Worm (Caenorhabditis elegans) whole organism, L1 larva: ENCODE measurements around the gene dgat-2.
A peak's percentile ranks its signal among the peaks of the same experiment; 100 is the strongest.

Experiments
- Y116A8C.19 ChIP-seq: sonication (generic microtip); optimal IDR thresholded peaks from 2 replicates; lab custom pipeline; 2016; ENCODE audit warnings: missing compliant biosample characterization, missing genetic modification characterization, borderline replicate concordance
- blmp-1 ChIP-seq: fragments of 150-350 bp; optimal IDR thresholded peaks from 2 replicates; lab custom pipeline; 2014; ENCODE audit warnings: missing biosample characterization, missing genetic modification characterization
- ceh-82 ChIP-seq, 3 experiments: fragments of 150-350 bp in 1 of 3; sonication (generic microtip) in 2 of 3; optimal IDR thresholded peaks; 2 replicates each; lab custom pipeline; 2014 to 2017; ENCODE audit warnings: missing biosample characterization in 3 of 3, missing genetic modification characterization in 3 of 3
- ceh-90 ChIP-seq: sonication (generic microtip); optimal IDR thresholded peaks from 2 replicates; lab custom pipeline; 2016; ENCODE audit warnings: missing genetic modification characterization, missing compliant biosample characterization
- efl-1 ChIP-seq, 4 experiments: fragments of 150-350 bp; optimal IDR thresholded peaks in 3 of 4; peaks in 1 of 4; 1 replicate in 1 of 4; 2 replicates in 3 of 4; lab custom pipeline; 2014; ENCODE audit warnings: missing biosample characterization in 2 of 4, missing genetic modification characterization in 2 of 4, missing genetic modification reagents in 2 of 4
- elt-2 ChIP-seq: sonication (generic microtip); optimal IDR thresholded peaks from 2 replicates; lab custom pipeline; 2016; ENCODE audit warnings: missing genetic modification characterization, mild to moderate bottlenecking, inconsistent platforms, missing compliant biosample characterization, missing genetic modification reagents
- ets-5 ChIP-seq: fragments of 200-800 bp; sonication (Bioruptor generic); IDR thresholded peaks from 2 replicates; pipeline ENCODE4 v1.3.6; 2022; ENCODE audit warnings: missing genetic modification characterization, missing compliant biosample characterization
- fkh-4 ChIP-seq: sonication (generic microtip); optimal IDR thresholded peaks from 2 replicates; lab custom pipeline; 2016; ENCODE audit warnings: missing compliant biosample characterization, missing genetic modification characterization, borderline replicate concordance
- hlh-4 ChIP-seq: sonication (generic microtip); optimal IDR thresholded peaks from 2 replicates; lab custom pipeline; 2016; ENCODE audit warnings: mild to moderate bottlenecking, missing genetic modification characterization, missing compliant biosample characterization
- hpl-2 ChIP-seq: fragments of 150-350 bp; optimal IDR thresholded peaks from 2 replicates; lab custom pipeline; 2014; ENCODE audit warnings: missing biosample characterization, missing genetic modification reagents, missing genetic modification characterization
- irx-1 ChIP-seq: sonication (generic microtip); optimal IDR thresholded peaks from 2 replicates; lab custom pipeline; 2016; ENCODE audit warnings: missing genetic modification characterization, missing compliant biosample characterization
- jun-1 ChIP-seq: fragments of 150-350 bp; optimal IDR thresholded peaks from 2 replicates; lab custom pipeline; 2014; ENCODE audit warnings: missing biosample characterization, missing genetic modification reagents, missing genetic modification characterization
- lin-35 ChIP-seq, 2 experiments: fragments of 150-350 bp; optimal IDR thresholded peaks; 2 replicates each; lab custom pipeline; 2014; ENCODE audit warnings: missing biosample characterization in 2 of 2, missing genetic modification characterization in 2 of 2, missing genetic modification reagents in 2 of 2
- lir-3 ChIP-seq: sonication (generic microtip); optimal IDR thresholded peaks from 2 replicates; lab custom pipeline; 2016; ENCODE audit warnings: mild to moderate bottlenecking, missing genetic modification characterization, moderate library complexity, missing compliant biosample characterization; ENCODE audit not compliant: poor library complexity
- mab-9 ChIP-seq: fragments of 200-800 bp; sonication (Bioruptor generic); IDR thresholded peaks from 2 replicates; pipeline ENCODE4 v1.3.6; 2022; ENCODE audit warnings: missing genetic modification reagents, missing genetic modification characterization, missing compliant biosample characterization
- mdl-1 ChIP-seq, 2 experiments: fragments of 150-350 bp; optimal IDR thresholded peaks; 2 replicates each; lab custom pipeline; 2014 to 2017; ENCODE audit warnings: missing biosample characterization in 2 of 2, missing genetic modification characterization in 2 of 2, inconsistent platforms in 1 of 2
- nhr-12 ChIP-seq: sonication (generic microtip); optimal IDR thresholded peaks from 2 replicates; lab custom pipeline; 2017; ENCODE audit warnings: missing biosample characterization, missing genetic modification characterization
- nhr-19 ChIP-seq: fragments of 200-800 bp; sonication (Bioruptor generic); conservative IDR thresholded peaks from 2 replicates; pipeline ENCODE4 v1.3.6; 2022; ENCODE audit warnings: missing genetic modification characterization, missing compliant biosample characterization
- nhr-20 ChIP-seq: sonication (generic microtip); optimal IDR thresholded peaks from 2 replicates; lab custom pipeline; 2016; ENCODE audit warnings: mild to moderate bottlenecking, missing genetic modification characterization, missing compliant biosample characterization
- nhr-47 ChIP-seq: sonication (generic microtip); optimal IDR thresholded peaks from 2 replicates; lab custom pipeline; 2016; ENCODE audit warnings: mild to moderate bottlenecking, missing genetic modification characterization, moderate library complexity, missing compliant biosample characterization
- nhr-85 ChIP-seq: sonication (generic microtip); peaks from one replicate; lab custom pipeline; 2016; ENCODE audit warnings: missing genetic modification characterization, inconsistent platforms, missing compliant biosample characterization
- nhr-90 ChIP-seq: sonication (generic microtip); optimal IDR thresholded peaks from 2 replicates; lab custom pipeline; 2016; ENCODE audit warnings: mild to moderate bottlenecking, missing genetic modification characterization, missing compliant biosample characterization; ENCODE audit not compliant: poor library complexity
- pax-3 ChIP-seq: fragments of 200-800 bp; sonication (Bioruptor generic); optimal IDR thresholded peaks from 2 replicates; lab custom pipeline; 2018; ENCODE audit warnings: mild to moderate bottlenecking, missing genetic modification characterization, moderate library complexity, missing compliant biosample characterization
- pqm-1 ChIP-seq: sonication (generic microtip); optimal IDR thresholded peaks from 3 replicates; lab custom pipeline; 2017; ENCODE audit warnings: missing biosample characterization, missing genetic modification characterization
- snpc-4 ChIP-seq: fragments of 150-350 bp; optimal IDR thresholded peaks from 2 replicates; lab custom pipeline; 2014; ENCODE audit warnings: missing biosample characterization, missing genetic modification characterization
- sptf-1 ChIP-seq: fragments of 150-350 bp; optimal IDR thresholded peaks from 2 replicates; lab custom pipeline; 2014; ENCODE audit warnings: missing biosample characterization, missing genetic modification characterization
- sup-37 ChIP-seq: fragments of 200-800 bp; sonication (Bioruptor generic); optimal IDR thresholded peaks from 2 replicates; lab custom pipeline; 2018; ENCODE audit warnings: mild to moderate bottlenecking, missing genetic modification characterization, missing compliant biosample characterization
- swsn-7 ChIP-seq: sonication (generic microtip); optimal IDR thresholded peaks from 2 replicates; lab custom pipeline; 2016; ENCODE audit warnings: missing genetic modification characterization, missing compliant biosample characterization
- tbx-2 ChIP-seq: sonication (generic microtip); optimal IDR thresholded peaks from 2 replicates; lab custom pipeline; 2016; ENCODE audit warnings: missing genetic modification characterization, missing compliant biosample characterization
- unc-30 ChIP-seq: sonication (generic microtip); optimal IDR thresholded peaks from 2 replicates; lab custom pipeline; 2017; ENCODE audit warnings: missing biosample characterization, missing genetic modification characterization
- unc-62 ChIP-seq: fragments of 150-350 bp; optimal IDR thresholded peaks from 2 replicates; lab custom pipeline; 2014; ENCODE audit warnings: missing biosample characterization, missing genetic modification reagents, missing genetic modification characterization
- unc-86 ChIP-seq: sonication (generic microtip); optimal IDR thresholded peaks from 2 replicates; lab custom pipeline; 2016; ENCODE audit warnings: missing genetic modification characterization, missing compliant biosample characterization
- vab-15 ChIP-seq: sonication (generic microtip); optimal IDR thresholded peaks from 2 replicates; lab custom pipeline; 2017; ENCODE audit warnings: missing genotype, mild to moderate bottlenecking, missing genetic modification characterization, missing compliant biosample characterization
- zip-4 ChIP-seq: fragments of 200-800 bp; sonication (Bioruptor generic); optimal IDR thresholded peaks from 2 replicates; lab custom pipeline; 2018; ENCODE audit warnings: mild to moderate bottlenecking, missing genetic modification characterization, moderate library complexity, missing compliant biosample characterization
- ztf-11 ChIP-seq, 2 experiments: sonication (generic microtip); optimal IDR thresholded peaks; 2 replicates each; lab custom pipeline; 2016 to 2017; ENCODE audit warnings: missing genetic modification characterization in 2 of 2, missing biosample characterization in 1 of 2, missing compliant biosample characterization in 1 of 2
- ztf-4 ChIP-seq: fragments of 150-350 bp; optimal IDR thresholded peaks from 2 replicates; lab custom pipeline; 2014; ENCODE audit warnings: missing biosample characterization, missing genetic modification characterization

Gene dgat-2

DNA sequence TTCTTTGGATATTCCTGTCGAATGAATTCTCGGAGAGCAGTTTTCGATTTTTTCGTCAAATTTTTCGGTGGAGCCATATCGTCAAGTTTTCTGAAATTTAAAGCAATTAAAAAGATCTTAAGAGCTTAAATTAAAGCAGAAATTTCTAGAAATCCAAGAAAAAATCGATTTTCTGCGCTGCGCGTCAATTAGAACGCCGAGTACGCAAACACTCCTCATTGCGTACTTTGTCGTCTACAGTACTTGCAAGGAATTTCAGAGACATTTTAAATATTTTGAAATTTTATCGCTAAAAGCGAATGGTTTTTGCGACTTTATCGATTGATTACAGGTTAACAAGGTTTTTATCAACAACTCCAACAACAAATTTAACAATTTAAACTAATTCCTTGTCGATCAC, 4.9 kb upstream of the dgat-2 start:
- TF ChIP-seq sptf-1 (tag; lab: Kevin White, UChicago) (no peak), vab-15 (tag; lab: Kevin White, UChicago) (no peak), mab-9 (GFP tag; lab: Robert Waterston, UW) (no peak), zip-4 (no peak), Y116A8C.19 (no peak), tbx-2 (no peak), sup-37 (GFP tag; lab: Kevin White, UChicago) (no peak), ztf-4 (tag; lab: Kevin White, UChicago) (no peak), fkh-4 (no peak), hlh-4 (no peak), unc-30 (tag; lab: Kevin White, UChicago) (no peak), ets-5 (GFP tag; lab: Robert Waterston, UW) (no peak), efl-1 (optimal IDR thresholded peaks at IDR 0.05; lab: Kevin White, UChicago) (no peak), efl-1 (GFP tag; optimal IDR thresholded peaks at IDR 0.05 in 1 of 2; lab: Kevin White, UChicago) (no peak), ceh-90 (no peak)

DNA sequence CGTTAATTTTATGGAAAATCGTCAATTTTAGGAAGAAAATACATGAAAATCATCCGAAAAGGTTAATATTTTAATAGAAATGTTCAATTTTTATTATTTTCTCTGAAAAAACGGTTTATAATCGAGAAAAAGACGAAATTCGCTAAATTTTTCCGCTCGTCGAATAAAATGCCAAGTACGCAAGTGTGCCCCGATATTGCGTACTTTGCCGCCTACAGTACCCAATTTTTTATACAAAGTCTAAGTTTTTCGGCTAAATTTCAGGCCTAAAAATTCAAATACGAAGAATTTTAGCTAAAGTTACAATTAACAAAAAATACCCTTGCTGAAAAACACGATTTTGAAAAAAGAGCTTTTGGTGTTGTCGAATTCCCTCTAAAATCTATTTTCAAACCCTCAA, 1.3 kb upstream of the dgat-2 start:
- peak; percentile 5 for TF ChIP-seq nhr-85
- no peak for TF ChIP-seq lir-3
- no peak for TF ChIP-seq elt-2 (tag; lab: Kevin White, UChicago)

DNA sequence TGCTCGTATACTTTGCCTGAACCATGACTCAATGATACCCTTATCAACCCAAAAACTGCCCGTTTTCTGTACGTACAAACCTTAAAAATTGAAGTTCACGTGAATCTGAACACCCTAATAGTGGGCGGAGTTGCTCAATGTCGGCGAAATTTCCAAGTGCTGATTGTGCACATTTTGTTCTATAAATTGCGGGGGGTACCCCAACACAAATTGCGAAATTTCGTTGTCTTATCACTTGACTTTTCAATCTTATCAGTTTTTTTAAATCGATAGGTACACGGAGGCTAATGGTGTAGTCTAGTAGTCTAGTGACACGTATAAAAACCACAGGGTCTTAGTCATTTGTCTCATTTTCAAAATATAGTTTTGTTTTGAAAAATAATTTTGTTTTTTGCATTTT, 875 bp upstream of the dgat-2 start, which contains the start of gene fbxa-108:
TSS of gene fbxa-108 (minus strand) at position 158 of the 400 bp plus-strand sequence.
- no peak for TF ChIP-seq unc-86 (tag; lab: Kevin White, UChicago)
- TF ChIP-seq sup-37 (GFP tag; lab: Kevin White, UChicago), result no peak
- TF ChIP-seq ceh-90, result no peak
- no peak for TF ChIP-seq nhr-47 (tag; lab: Kevin White, UChicago)
- no peak for TF ChIP-seq pax-3
- no peak for TF ChIP-seq irx-1 (tag; lab: Kevin White, UChicago)
- no peak for TF ChIP-seq blmp-1 (tag; lab: Kevin White, UChicago)
- peak in 1 of 2 experiments; percentile 40 for TF ChIP-seq lin-35 (GFP tag; optimal IDR thresholded peaks at IDR 0.05; lab: Kevin White, UChicago)
- TF ChIP-seq mdl-1 (tag; optimal IDR thresholded peaks at IDR 0.05; lab: Kevin White, UChicago), result peak in 1 of 2 experiments; percentile 52
- peak; percentile 28 for TF ChIP-seq hpl-2 (GFP tag; lab: Kevin White, UChicago)
- TF ChIP-seq jun-1 (tag; lab: Kevin White, UChicago), result peak; percentile 24
- no peak for TF ChIP-seq unc-62 (GFP tag; lab: Kevin White, UChicago)
- TF ChIP-seq nhr-90 (tag; lab: Kevin White, UChicago), result peak; percentile 65
- TF ChIP-seq nhr-12 (tag; lab: Kevin White, UChicago), result no peak
- no peak for TF ChIP-seq ztf-11 (tag; optimal IDR thresholded peaks at IDR 0.05; lab: Kevin White, UChicago)
- TF ChIP-seq elt-2 (tag; lab: Kevin White, UChicago), result peak; percentile 99
- TF ChIP-seq nhr-19 (GFP tag; lab: Robert Waterston, UW), result peak; percentile 36
- TF ChIP-seq nhr-20 (tag; lab: Kevin White, UChicago), result peak; percentile 64
- no peak for TF ChIP-seq mab-9 (GFP tag; lab: Robert Waterston, UW)
- TF ChIP-seq lir-3, result no peak
- TF ChIP-seq snpc-4 (tag; lab: Kevin White, UChicago), result no peak
- peak; percentile 94 for TF ChIP-seq pqm-1 (tag; lab: Kevin White, UChicago)
- TF ChIP-seq zip-4, result peak; percentile 20

DNA sequence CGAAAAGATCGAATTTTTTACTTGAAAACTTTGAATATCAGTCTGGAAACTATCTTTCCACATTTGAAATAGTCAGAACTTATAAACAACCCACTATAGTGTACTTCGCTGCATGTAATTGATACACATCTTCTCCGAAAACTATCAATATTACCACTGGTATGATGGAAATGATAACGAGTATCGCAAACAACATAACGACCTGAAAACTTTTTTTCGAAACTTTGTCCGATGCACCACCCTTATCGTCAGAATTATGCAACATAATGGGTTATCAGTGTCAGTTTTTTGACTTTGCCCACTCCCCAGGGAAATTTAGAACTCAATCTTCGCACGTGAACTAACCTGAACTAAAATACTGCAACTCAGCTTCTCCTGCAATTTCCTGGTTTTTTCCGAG, 2.2 kb downstream of the dgat-2 start:
- TF ChIP-seq pqm-1 (tag; lab: Kevin White, UChicago) (peak; percentile 69), tbx-2 (no peak), nhr-20 (tag; lab: Kevin White, UChicago) (peak; percentile 44), lin-35 (GFP tag; optimal IDR thresholded peaks at IDR 0.05; lab: Kevin White, UChicago) (peak in 1 of 2 experiments; percentile 4), ceh-82 (tag; optimal IDR thresholded peaks at IDR 0.05; lab: Kevin White, UChicago) (no peak), elt-2 (tag; lab: Kevin White, UChicago) (peak; percentile 93), swsn-7 (no peak)
